Fruit fly (Drosophila melanogaster) whole organism, embryonic: Measurements from ENCODE around the gene rec.

ENCODE experiments used
- CG9609 ChIP-seq: fragments of 200-800 bp; sonication (Bioruptor generic); optimal IDR thresholded peaks from 3 replicates; lab custom pipeline; 2016; ENCODE audit warnings: missing biosample characterization, missing genetic modification characterization
- Eip74EF ChIP-seq, 2 experiments: fragments of 200-800 bp in 1 of 2; fragments of >200 bp in 1 of 2; sonication (Bioruptor generic) in 1 of 2; optimal IDR thresholded peaks; 2 replicates each; lab custom pipeline; 2017 to 2019; ENCODE audit warnings: missing biosample characterization in 2 of 2, missing genetic modification characterization in 2 of 2, mild to moderate bottlenecking in 1 of 2, moderate library complexity in 1 of 2
- Hr39 ChIP-seq: fragments of >200 bp; optimal IDR thresholded peaks from 2 replicates; lab custom pipeline; 2017
- NC2β ChIP-seq: fragments of 200-800 bp; sonication (Bioruptor generic); optimal IDR thresholded peaks from 2 replicates; lab custom pipeline; 2016; ENCODE audit warnings: missing biosample characterization, missing genetic modification characterization
- caup ChIP-seq: fragments of 200-800 bp; sonication (Bioruptor generic); optimal IDR thresholded peaks from 3 replicates; lab custom pipeline; 2017; ENCODE audit warnings: missing biosample characterization, mild to moderate bottlenecking, missing genetic modification characterization, moderate library complexity; ENCODE audit not compliant: severe bottlenecking
- chif ChIP-seq, 2 experiments: fragments of 200-800 bp; sonication (Bioruptor generic); optimal IDR thresholded peaks; 3 replicates each; lab custom pipeline; 2016; ENCODE audit warnings: missing biosample characterization in 2 of 2, missing genetic modification characterization in 2 of 2
- dpn ChIP-seq, 2 experiments: fragments of 200-800 bp; sonication (Bioruptor generic); optimal IDR thresholded peaks; 3 replicates each; lab custom pipeline; 2016; ENCODE audit warnings: missing biosample characterization in 2 of 2, missing genetic modification characterization in 2 of 2
- kay ChIP-seq: fragments of 200-800 bp; sonication (Bioruptor generic); optimal IDR thresholded peaks from 2 replicates; lab custom pipeline; 2016; ENCODE audit warnings: missing biosample characterization, missing genetic modification characterization

dm6 chr3R:15804678-15805077, 27.8 kb downstream of the rec start:
- no peak for TF ChIP-seq caup (GFP tag; lab: Kevin White, UChicago)
- TF ChIP-seq kay: no peak
- TF ChIP-seq NC2β (GFP tag; lab: Kevin White, UChicago): no peak
- no peak for TF ChIP-seq CG9609 (GFP tag; lab: Kevin White, UChicago)
- TF ChIP-seq Hr39: no peak
- no peak for TF ChIP-seq Eip74EF (GFP tag; optimal IDR thresholded peaks at IDR 0.05; lab: Kevin White, UChicago)
- no peak for TF ChIP-seq chif (GFP tag; optimal IDR thresholded peaks at IDR 0.05; lab: Kevin White, UChicago)
- TF ChIP-seq dpn (GFP tag; optimal IDR thresholded peaks at IDR 0.05; lab: Kevin White, UChicago): no peak
